Worm (Caenorhabditis elegans) whole organism, midembryonic: Measurements from ENCODE around the gene sfxn-1.5.

Experiments
- T22C8.4 ChIP-seq: fragments of 200-800 bp; sonication (Bioruptor generic); IDR thresholded peaks from 2 replicates; pipeline ENCODE4 v1.3.6; 2022; ENCODE audit warnings: missing genetic modification characterization, missing compliant biosample characterization
- cog-1 ChIP-seq: sonication (generic microtip); optimal IDR thresholded peaks from 2 replicates; lab custom pipeline; 2016; ENCODE audit warnings: missing genetic modification characterization, missing compliant biosample characterization
- flt-1 ChIP-seq: fragments of 200-800 bp; sonication (Bioruptor generic); IDR thresholded peaks from 2 replicates; pipeline ENCODE4 v1.3.6; 2022; ENCODE audit warnings: missing genetic modification characterization, missing compliant biosample characterization
- med-1 ChIP-seq: sonication (generic microtip); optimal IDR thresholded peaks from 2 replicates; lab custom pipeline; 2017; ENCODE audit warnings: missing genetic modification characterization, mild to moderate bottlenecking, missing compliant biosample characterization, antibody characterized with exemption, missing genetic modification reagents; ENCODE audit not compliant: insufficient read depth
- ref-1 ChIP-seq: fragments of 200-800 bp; sonication (Bioruptor generic); conservative IDR thresholded peaks from 2 replicates; pipeline ENCODE4 v1.3.6; 2022; ENCODE audit warnings: missing genetic modification reagents, missing genetic modification characterization, missing compliant biosample characterization
- ztf-23 ChIP-seq: fragments of 200-800 bp; sonication (Bioruptor generic); IDR thresholded peaks from 2 replicates; pipeline ENCODE4 v1.3.6; 2022; ENCODE audit warnings: missing genetic modification reagents, missing genetic modification characterization, missing compliant biosample characterization

- TF ChIP-seq ztf-23 (GFP tag; lab: Robert Waterston, UW) (no peak), med-1 (GFP tag; lab: Kevin White, UChicago) (no peak), ref-1 (GFP tag; lab: Robert Waterston, UW) (no peak), flt-1 (GFP tag; lab: Robert Waterston, UW) (no peak), cog-1 (tag; lab: Kevin White, UChicago) (no peak), T22C8.4 (GFP tag; lab: Robert Waterston, UW) (no peak)
Observed at ce11 chrX:11664184-11664583, 2.7 kb upstream of the sfxn-1.5 start.
